Worm (Caenorhabditis elegans) whole organism, late embryonic: Measurements from ENCODE around the gene lgl-1.

Experiments used
- ceh-19 ChIP-seq: fragments of 200-800 bp; sonication (Bioruptor generic); optimal IDR thresholded peaks from 2 replicates; lab custom pipeline; 2018; ENCODE audit warnings: mild to moderate bottlenecking, missing genetic modification characterization, missing compliant biosample characterization
- ceh-2 ChIP-seq: sonication (generic microtip); optimal IDR thresholded peaks from 2 replicates; lab custom pipeline; 2016; ENCODE audit warnings: missing genotype, missing genetic modification characterization, missing compliant biosample characterization
- fkh-10 ChIP-seq: fragments of 150-350 bp; optimal IDR thresholded peaks from 2 replicates; lab custom pipeline; 2014; ENCODE audit warnings: missing biosample characterization, missing genetic modification reagents, missing genetic modification characterization
- hlh-30 ChIP-seq: sonication (generic microtip); optimal IDR thresholded peaks from 2 replicates; lab custom pipeline; 2017; ENCODE audit warnings: antibody characterized with exemption, missing genetic modification characterization, missing compliant biosample characterization; ENCODE audit not compliant: insufficient read depth
- unc-3 ChIP-seq, 2 experiments: fragments of 200-800 bp in 1 of 2; sonication (Bioruptor generic) in 1 of 2; sonication (generic microtip) in 1 of 2; conservative IDR thresholded peaks in 1 of 2; optimal IDR thresholded peaks in 1 of 2; 2 replicates each; pipeline versions ENCODE4 v1.3.6 to Lab custom; 2016 to 2022; ENCODE audit warnings: missing compliant biosample characterization in 2 of 2, missing genetic modification characterization in 2 of 2, missing genetic modification reagents in 1 of 2

DNA sequence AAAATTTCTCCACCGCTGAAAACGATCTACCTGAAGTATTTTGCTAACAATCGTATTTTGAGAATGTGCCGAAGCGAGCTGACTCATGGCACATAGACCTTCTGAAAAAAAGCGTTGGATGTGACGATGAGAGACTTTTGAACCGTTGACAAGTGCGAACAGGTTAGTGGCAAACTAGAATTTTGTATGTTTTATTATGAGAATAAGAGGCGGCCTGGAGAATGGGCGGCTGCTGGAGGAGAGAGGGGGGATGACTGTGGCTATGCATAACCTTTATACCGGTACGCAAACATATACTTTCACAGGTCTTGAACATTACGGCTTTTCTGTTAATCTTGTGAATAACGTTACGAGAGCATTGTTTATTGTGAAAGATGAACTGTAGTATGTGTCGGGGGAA lies 17.4 kb upstream of the lgl-1 start, which contains the start of gene mam-1:
- TF ChIP-seq hlh-30 (tag; lab: Kevin White, UChicago) (no peak), unc-3 (GFP tag; conservative IDR thresholded peaks at IDR 0.05; lab: Robert Waterston, UW) (no peak), unc-3 (tag; optimal IDR thresholded peaks at IDR 0.05; lab: Kevin White, UChicago) (no peak), ceh-19 (GFP tag; lab: Kevin White, UChicago) (no peak), fkh-10 (GFP tag; lab: Kevin White, UChicago) (no peak), ceh-2 (tag; lab: Kevin White, UChicago) (no peak)
